Fruit fly (Drosophila melanogaster) whole organism, embryonic: ENCODE data around the gene Sec23.

Experiments used
- Abd-B ChIP-seq: fragments of 200-800 bp; sonication (Bioruptor generic); optimal IDR thresholded peaks from 2 replicates; lab custom pipeline; 2018; ENCODE audit warnings: missing biosample characterization, mild to moderate bottlenecking, missing genetic modification characterization, moderate library complexity
- Atf3 ChIP-seq: fragments of 200-800 bp; sonication (Bioruptor generic); optimal IDR thresholded peaks from 3 replicates; lab custom pipeline; 2016; ENCODE audit warnings: missing biosample characterization, missing genetic modification characterization
- CG10565 ChIP-seq: fragments of 200-800 bp; sonication (Bioruptor generic); optimal IDR thresholded peaks from 3 replicates; lab custom pipeline; 2016; ENCODE audit warnings: missing biosample characterization, mild to moderate bottlenecking, missing genetic modification characterization
- CG10959 ChIP-seq: fragments of 200-800 bp; sonication (Bioruptor generic); IDR thresholded peaks from 2 replicates; pipeline ENCODE4 v1.3.6; 2022; ENCODE audit warnings: missing biosample characterization, missing genetic modification characterization
- CG11093 ChIP-seq: fragments of 200-800 bp; sonication (Bioruptor generic); IDR thresholded peaks from 3 replicates; pipeline ENCODE4 v1.3.6; 2022; ENCODE audit warnings: missing biosample characterization, missing genetic modification characterization
- CG12155 ChIP-seq: fragments of 200-800 bp; sonication (Bioruptor generic); optimal IDR thresholded peaks from 3 replicates; lab custom pipeline; 2016; ENCODE audit warnings: missing biosample characterization, missing genetic modification characterization
- CG12299 ChIP-seq: fragments of 200-800 bp; sonication (Bioruptor generic); optimal IDR thresholded peaks from 2 replicates; lab custom pipeline; 2018; ENCODE audit warnings: missing biosample characterization, mild to moderate bottlenecking, missing genetic modification characterization
- CG12769 ChIP-seq: fragments of 200-800 bp; sonication (Bioruptor generic); optimal IDR thresholded peaks from 2 replicates; lab custom pipeline; 2019; ENCODE audit warnings: missing biosample characterization, mild to moderate bottlenecking, missing genetic modification characterization, moderate library complexity
- CG14710 ChIP-seq: fragments of 200-800 bp; sonication (Bioruptor generic); optimal IDR thresholded peaks from 3 replicates; lab custom pipeline; 2019; ENCODE audit warnings: missing biosample characterization, mild to moderate bottlenecking, missing genetic modification characterization, moderate library complexity
- CG14860 ChIP-seq: fragments of 200-800 bp; sonication (Bioruptor generic); IDR thresholded peaks from 3 replicates; pipeline ENCODE4 v1.3.6; 2022; ENCODE audit warnings: missing biosample characterization, missing genetic modification characterization; ENCODE audit not compliant: partially characterized antibody
- CG1647 ChIP-seq: fragments of 200-800 bp; sonication (Bioruptor generic); optimal IDR thresholded peaks from 3 replicates; lab custom pipeline; 2016; ENCODE audit warnings: missing biosample characterization, missing genetic modification characterization
- CG17829 ChIP-seq: fragments of 200-800 bp; optimal IDR thresholded peaks from 2 replicates; lab custom pipeline; 2019; ENCODE audit warnings: missing biosample characterization, mild to moderate bottlenecking, missing genetic modification characterization, moderate library complexity
- CG1832 ChIP-seq: fragments of 200-800 bp; sonication (Bioruptor generic); optimal IDR thresholded peaks from 2 replicates; lab custom pipeline; 2017; ENCODE audit warnings: missing biosample characterization, mild to moderate bottlenecking, missing genetic modification characterization, inconsistent platforms
- CG18476 ChIP-seq: fragments of 200-800 bp; sonication (Bioruptor generic); optimal IDR thresholded peaks from 2 replicates; lab custom pipeline; 2016; ENCODE audit warnings: missing biosample characterization, mild to moderate bottlenecking, missing genetic modification characterization
- CG18619 ChIP-seq: fragments of 200-800 bp; sonication (Bioruptor generic); optimal IDR thresholded peaks from 3 replicates; lab custom pipeline; 2017; ENCODE audit warnings: missing biosample characterization, mild to moderate bottlenecking, missing genetic modification characterization
- CG3065 ChIP-seq: fragments of 200-800 bp; sonication (Bioruptor generic); optimal IDR thresholded peaks from 2 replicates; lab custom pipeline; 2016; ENCODE audit warnings: missing biosample characterization, missing genetic modification characterization
- CG31441 ChIP-seq: fragments of 200-800 bp; sonication (Bioruptor generic); IDR thresholded peaks from 2 replicates; pipeline ENCODE4 v1.3.6; 2022; ENCODE audit warnings: missing biosample characterization, missing genetic modification characterization
- CG34224 ChIP-seq: fragments of 200-800 bp; sonication (Bioruptor generic); IDR thresholded peaks from 3 replicates; pipeline ENCODE4 v1.3.6; 2022; ENCODE audit warnings: missing biosample characterization, missing genetic modification characterization; ENCODE audit not compliant: partially characterized antibody
- CG5180 ChIP-seq: fragments of 200-800 bp; sonication (Bioruptor generic); optimal IDR thresholded peaks from 3 replicates; lab custom pipeline; 2017; ENCODE audit warnings: missing biosample characterization, missing genetic modification characterization, mild to moderate bottlenecking, moderate library complexity, missing genetic modification reagents
- CG5245 ChIP-seq: fragments of 200-800 bp; sonication (Bioruptor generic); optimal IDR thresholded peaks from 3 replicates; lab custom pipeline; 2016; ENCODE audit warnings: missing biosample characterization, missing genetic modification characterization
- CG5953 ChIP-seq: fragments of 200-800 bp; sonication (Bioruptor generic); IDR thresholded peaks from 2 replicates; pipeline ENCODE4 v1.3.6; 2022; ENCODE audit warnings: missing biosample characterization, missing genetic modification characterization
- CG8281 ChIP-seq: fragments of 200-800 bp; sonication (Bioruptor generic); optimal IDR thresholded peaks from 2 replicates; lab custom pipeline; 2018; ENCODE audit warnings: missing biosample characterization, mild to moderate bottlenecking, missing genetic modification characterization, moderate library complexity
- CG8388 ChIP-seq: fragments of 200-800 bp; sonication (Bioruptor generic); optimal IDR thresholded peaks from 2 replicates; lab custom pipeline; 2019; ENCODE audit warnings: missing biosample characterization, mild to moderate bottlenecking, missing genetic modification characterization, moderate library complexity
- CG8478 ChIP-seq: fragments of >200 bp; optimal IDR thresholded peaks from 2 replicates; lab custom pipeline; 2018
- CG8944 ChIP-seq: fragments of 200-800 bp; sonication (Bioruptor generic); optimal IDR thresholded peaks from 3 replicates; lab custom pipeline; 2016; ENCODE audit warnings: missing biosample characterization, missing genetic modification characterization
- CG9609 ChIP-seq: fragments of 200-800 bp; sonication (Bioruptor generic); optimal IDR thresholded peaks from 3 replicates; lab custom pipeline; 2016; ENCODE audit warnings: missing biosample characterization, missing genetic modification characterization
- CG9817 ChIP-seq: fragments of 200-800 bp; sonication (Bioruptor generic); optimal IDR thresholded peaks from 2 replicates; lab custom pipeline; 2018; ENCODE audit warnings: missing biosample characterization, mild to moderate bottlenecking, missing genetic modification characterization, moderate library complexity
- CG9876 ChIP-seq: fragments of 200-800 bp; sonication (Bioruptor generic); optimal IDR thresholded peaks from 2 replicates; lab custom pipeline; 2016; ENCODE audit warnings: missing biosample characterization, missing genetic modification characterization
- Chrac-16 ChIP-seq: fragments of 200-800 bp; sonication (Bioruptor generic); optimal IDR thresholded peaks from 3 replicates; lab custom pipeline; 2016; ENCODE audit warnings: missing biosample characterization, missing genetic modification characterization
- HHEX ChIP-seq: fragments of 200-800 bp; sonication (Bioruptor generic); optimal IDR thresholded peaks from 3 replicates; lab custom pipeline; 2017; ENCODE audit warnings: missing biosample characterization, mild to moderate bottlenecking, missing genetic modification characterization, missing genetic modification reagents
- Hr3 ChIP-seq: fragments of 200-800 bp; sonication (Bioruptor generic); optimal IDR thresholded peaks from 3 replicates; lab custom pipeline; 2016; ENCODE audit warnings: missing biosample characterization, missing genetic modification characterization
- Hr51 ChIP-seq, 2 experiments: fragments of 200-800 bp; sonication (Bioruptor generic); optimal IDR thresholded peaks; 2 replicates in 1 of 2; 3 replicates in 1 of 2; lab custom pipeline; 2016 to 2018; ENCODE audit warnings: missing biosample characterization in 2 of 2, missing genetic modification characterization in 2 of 2, mild to moderate bottlenecking in 1 of 2, moderate library complexity in 1 of 2
- Hr78 ChIP-seq, 2 experiments: fragments of 200-800 bp in 1 of 2; fragments of >200 bp in 1 of 2; sonication (Bioruptor generic) in 1 of 2; optimal IDR thresholded peaks; 2 replicates each; lab custom pipeline; 2017 to 2019; ENCODE audit warnings: missing biosample characterization in 2 of 2, missing genetic modification characterization in 2 of 2, mild to moderate bottlenecking in 1 of 2, moderate library complexity in 1 of 2
- NK7.1 ChIP-seq: fragments of 200-800 bp; sonication (Bioruptor generic); optimal IDR thresholded peaks from 3 replicates; lab custom pipeline; 2016; ENCODE audit warnings: missing biosample characterization, missing genetic modification characterization
- Oli ChIP-seq: fragments of 200-800 bp; sonication (Bioruptor generic); optimal IDR thresholded peaks from 2 replicates; lab custom pipeline; 2018; ENCODE audit warnings: missing biosample characterization, mild to moderate bottlenecking, missing genetic modification characterization, moderate library complexity
- Opbp ChIP-seq: fragments of 200-800 bp; sonication (Bioruptor generic); IDR thresholded peaks from 3 replicates; pipeline ENCODE4 v1.3.6; 2022; ENCODE audit warnings: missing biosample characterization, missing genetic modification characterization; ENCODE audit not compliant: partially characterized antibody
- PHDP ChIP-seq: fragments of 200-800 bp; sonication (Bioruptor generic); optimal IDR thresholded peaks from 3 replicates; lab custom pipeline; 2018; ENCODE audit warnings: missing biosample characterization, mild to moderate bottlenecking, missing genetic modification characterization, moderate library complexity
- Six4 ChIP-seq: fragments of 200-800 bp; sonication (Bioruptor generic); optimal IDR thresholded peaks from 2 replicates; lab custom pipeline; 2016; ENCODE audit warnings: missing biosample characterization, missing genetic modification characterization
- Tbp ChIP-seq: fragments of >200 bp; optimal IDR thresholded peaks from 2 replicates; lab custom pipeline; 2018; ENCODE audit warnings: missing biosample characterization, missing genetic modification characterization
- bigmax ChIP-seq: fragments of 200-800 bp; sonication (Bioruptor generic); optimal IDR thresholded peaks from 2 replicates; lab custom pipeline; 2018; ENCODE audit warnings: missing biosample characterization, mild to moderate bottlenecking, missing genetic modification characterization
- esg ChIP-seq: fragments of 200-800 bp; sonication (Bioruptor generic); conservative IDR thresholded peaks from 2 replicates; pipeline ENCODE4 v1.3.6; 2022; ENCODE audit warnings: missing biosample characterization, missing genetic modification characterization
- kni ChIP-seq: fragments of 200-800 bp; sonication (Bioruptor generic); optimal IDR thresholded peaks from 3 replicates; lab custom pipeline; 2017; ENCODE audit warnings: mild to moderate bottlenecking, missing biosample characterization, missing genetic modification reagents, missing genetic modification characterization
- nmo ChIP-seq: fragments of 200-800 bp; sonication (Bioruptor generic); optimal IDR thresholded peaks from 2 replicates; lab custom pipeline; 2018; ENCODE audit warnings: missing biosample characterization, mild to moderate bottlenecking, missing genetic modification characterization, moderate library complexity
- ro ChIP-seq: fragments of 200-800 bp; sonication (Bioruptor generic); IDR thresholded peaks from 2 replicates; pipeline ENCODE4 v1.3.6; 2022; ENCODE audit warnings: missing biosample characterization, missing genetic modification characterization
- seq ChIP-seq: fragments of 200-800 bp; sonication (Bioruptor generic); IDR thresholded peaks from 2 replicates; pipeline ENCODE4 v1.3.6; 2022; ENCODE audit warnings: missing biosample characterization, missing genetic modification characterization
- tup ChIP-seq: fragments of 200-800 bp; sonication (Bioruptor generic); optimal IDR thresholded peaks from 2 replicates; lab custom pipeline; 2016; ENCODE audit warnings: missing biosample characterization, mild to moderate bottlenecking, missing genetic modification characterization, moderate library complexity
- z ChIP-seq: fragments of 200-800 bp; sonication (Bioruptor generic); IDR thresholded peaks from 3 replicates; pipeline ENCODE4 v1.3.6; 2022; ENCODE audit warnings: missing biosample characterization, missing genetic modification characterization

Gene Sec23

DNA sequence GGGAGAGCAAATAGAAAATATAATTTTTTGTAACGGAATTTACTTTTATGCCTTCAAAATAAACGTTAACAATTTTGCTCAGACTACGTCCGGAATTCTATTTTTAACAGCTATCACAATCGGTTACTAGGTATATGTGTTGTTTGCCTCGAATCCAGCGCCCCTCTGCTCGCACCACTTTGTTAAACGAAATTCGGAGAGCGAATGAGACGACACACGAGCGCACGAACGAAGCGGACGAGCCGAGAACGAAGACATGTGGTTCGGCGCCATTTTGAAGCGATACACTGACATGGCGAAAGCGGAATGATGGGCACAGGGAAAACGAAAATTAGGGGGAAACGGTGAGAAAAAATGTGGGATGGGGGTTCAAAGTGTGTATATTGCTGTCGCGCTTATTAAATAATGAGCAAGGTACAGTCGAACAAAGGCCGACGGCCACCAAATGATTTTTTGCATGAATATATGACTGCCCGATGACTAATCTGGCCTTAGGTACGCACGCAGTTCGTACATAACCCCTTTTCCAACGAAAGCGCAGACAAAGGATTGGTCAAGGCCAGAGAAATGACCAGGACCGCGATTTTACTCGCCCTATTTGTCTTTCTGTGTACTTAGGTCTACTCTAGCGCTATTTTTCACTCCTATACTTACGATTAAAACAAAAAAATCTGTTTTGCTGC, 48.4 kb upstream of the Sec23 start (continued):
- peak in 1 of 2 experiments; percentile 52 for TF ChIP-seq Hr78 (GFP tag; optimal IDR thresholded peaks at IDR 0.05; lab: Kevin White, UChicago)
- peak; percentile 82 for TF ChIP-seq Tbp
- TF ChIP-seq, all 482 proteins: peak for 84

dm6 chr3R:5601044-5601523, 47.8 kb upstream of the Sec23 start, which contains the start of the genes kra and SecS:
kra (minus strand) TSS chr3R:5601136.
SecS (plus strand) TSS chr3R:5601433.
- TF ChIP-seq CG5953 (no peak), tup (GFP tag; lab: Kevin White, UChicago) (peak; percentile 56), CG34224 (no peak), CG10565 (GFP tag; lab: Kevin White, UChicago) (no peak), kni (GFP tag; lab: Kevin White, UChicago) (no peak), CG1832 (GFP tag; lab: Kevin White, UChicago) (no peak), CG5180 (GFP tag; lab: Kevin White, UChicago) (peak; percentile 11), CG12155 (GFP tag; lab: Kevin White, UChicago) (peak; percentile 72), Chrac-16 (GFP tag; lab: Kevin White, UChicago) (peak; percentile 69), Opbp (no peak), Hr3 (GFP tag; lab: Kevin White, UChicago) (peak; percentile 66), Six4 (GFP tag; lab: Kevin White, UChicago) (peak; percentile 30), CG1647 (GFP tag; lab: Kevin White, UChicago) (peak; percentile 57), Hr51 (GFP tag; optimal IDR thresholded peaks at IDR 0.05; lab: Kevin White, UChicago) (peak; percentile 72 to 77), seq (GFP tag; lab: Robert Waterston, UW) (no peak), bigmax (GFP tag; lab: Kevin White, UChicago) (peak; percentile 53), CG5245 (GFP tag; lab: Kevin White, UChicago) (peak; percentile 49), CG11093 (no peak), CG9609 (GFP tag; lab: Kevin White, UChicago) (peak; percentile 40), CG3065 (GFP tag; lab: Kevin White, UChicago) (no peak), CG8478 (lab: Kevin White, UChicago) (no peak), Atf3 (GFP tag; lab: Kevin White, UChicago) (no peak), ro (GFP tag; lab: Robert Waterston, UW) (no peak), CG18476 (GFP tag; lab: Kevin White, UChicago) (peak; percentile 52), PHDP (tag; lab: Kevin White, UChicago) (peak; percentile 59), NK7.1 (GFP tag; lab: Kevin White, UChicago) (no peak), CG8281 (tag; lab: Kevin White, UChicago) (no peak), CG18619 (peak; percentile 51), CG9876 (GFP tag; lab: Kevin White, UChicago) (peak; percentile 44), CG9817 (tag; lab: Kevin White, UChicago) (peak; percentile 75), CG12299 (tag; lab: Kevin White, UChicago) (peak; percentile 43), nmo (GFP tag; lab: Kevin White, UChicago) (peak; percentile 75), CG12769 (no peak), z (GFP tag; lab: Robert Waterston, UW) (no peak), CG8388 (peak; percentile 21), HHEX (peak; percentile 3), CG17829 (tag; lab: Kevin White, UChicago) (peak; percentile 67), CG31441 (GFP tag; lab: Robert Waterston, UW) (no peak), CG10959 (GFP tag; lab: Robert Waterston, UW) (no peak), Abd-B (GFP tag; lab: Kevin White, UChicago) (no peak), CG14860 (GFP tag; lab: Robert Waterston, UW) (no peak), CG14710 (tag; lab: Kevin White, UChicago) (peak; percentile 86), esg (GFP tag; lab: Robert Waterston, UW) (no peak), Oli (no peak), CG8944 (GFP tag; lab: Kevin White, UChicago) (peak; percentile 32)
